Worm (Caenorhabditis elegans) whole organism, L4 larva: Measurements from ENCODE around the gene sax-2.
A peak's percentile ranks its signal among the peaks of the same experiment; 100 is the strongest.

Source experiments
- D1046.2 ChIP-seq: fragments of 200-800 bp; sonication (Bioruptor generic); IDR thresholded peaks from 2 replicates; pipeline ENCODE4 v1.3.6; 2022; ENCODE audit warnings: missing genetic modification characterization, missing compliant biosample characterization
- T20F7.1 ChIP-seq: fragments of 200-800 bp; sonication (Bioruptor generic); optimal IDR thresholded peaks from 2 replicates; lab custom pipeline; 2018; ENCODE audit warnings: mild to moderate bottlenecking, missing genetic modification characterization, missing compliant biosample characterization
- T26A8.4 ChIP-seq: fragments of 200-800 bp; sonication (Bioruptor generic); IDR thresholded peaks from 2 replicates; pipeline ENCODE4 v1.3.6; 2022; ENCODE audit warnings: missing genetic modification characterization, missing compliant biosample characterization
- Y75B8A.6 ChIP-seq: fragments of 200-800 bp; sonication (Bioruptor generic); IDR thresholded peaks from 2 replicates; pipeline ENCODE4 v1.3.6; 2022; ENCODE audit warnings: missing genetic modification reagents, missing genetic modification characterization, missing compliant biosample characterization
- aha-1 ChIP-seq: fragments of 150-350 bp; peaks from one replicate; lab custom pipeline; 2014; ENCODE audit warnings: missing biosample characterization, missing genetic modification characterization
- arid-1 ChIP-seq: fragments of 200-800 bp; sonication (Bioruptor generic); conservative IDR thresholded peaks from 2 replicates; pipeline ENCODE4 v1.3.6; 2022; ENCODE audit warnings: missing genetic modification reagents, missing genetic modification characterization, missing compliant biosample characterization
- ceh-28 ChIP-seq: fragments of 150-350 bp; optimal IDR thresholded peaks from 2 replicates; lab custom pipeline; 2014; ENCODE audit warnings: missing biosample characterization, missing genetic modification reagents, missing genetic modification characterization
- ceh-82 ChIP-seq: sonication (generic microtip); optimal IDR thresholded peaks from 2 replicates; lab custom pipeline; 2017; ENCODE audit warnings: missing biosample characterization, missing genetic modification characterization
- dmd-9 ChIP-seq: fragments of 200-800 bp; sonication (Bioruptor generic); IDR thresholded peaks from 2 replicates; pipeline ENCODE4 v1.3.6; 2022; ENCODE audit warnings: missing genetic modification reagents, missing genetic modification characterization, missing compliant biosample characterization
- duxl-1 ChIP-seq: sonication (generic microtip); optimal IDR thresholded peaks from 2 replicates; lab custom pipeline; 2016; ENCODE audit warnings: mild to moderate bottlenecking, missing genetic modification characterization, moderate library complexity, missing compliant biosample characterization; ENCODE audit not compliant: poor library complexity
- gei-8 ChIP-seq: fragments of 200-800 bp; sonication (Bioruptor generic); optimal IDR thresholded peaks from 2 replicates; lab custom pipeline; 2018; ENCODE audit warnings: mild to moderate bottlenecking, missing genetic modification characterization, missing compliant biosample characterization
- hlh-30 ChIP-seq: sonication (generic microtip); optimal IDR thresholded peaks from 2 replicates; lab custom pipeline; 2017; ENCODE audit warnings: antibody characterized with exemption, mild to moderate bottlenecking, missing genetic modification characterization, missing compliant biosample characterization; ENCODE audit not compliant: insufficient read depth
- lin-1 ChIP-seq: fragments of 200-800 bp; sonication (Bioruptor generic); IDR thresholded peaks from 2 replicates; pipeline ENCODE4 v1.3.6; 2022; ENCODE audit warnings: missing genetic modification reagents, missing genetic modification characterization, missing compliant biosample characterization
- lin-15B ChIP-seq: fragments of 150-350 bp; sonication (generic microtip); optimal IDR thresholded peaks from 3 replicates; lab custom pipeline; 2014; ENCODE audit warnings: missing biosample characterization, missing genetic modification characterization
- lin-29 ChIP-seq: fragments of 200-800 bp; sonication (Bioruptor generic); IDR thresholded peaks from 2 replicates; pipeline ENCODE4 v1.3.6; 2022; ENCODE audit warnings: missing genetic modification reagents, missing genetic modification characterization, missing compliant biosample characterization
- lin-38 ChIP-seq: fragments of 200-800 bp; sonication (Bioruptor generic); IDR thresholded peaks from 2 replicates; pipeline ENCODE4 v1.3.6; 2022; ENCODE audit warnings: missing genetic modification reagents, missing genetic modification characterization, missing compliant biosample characterization
- lsy-2 ChIP-seq, 2 experiments: fragments of 150-350 bp in 1 of 2; sonication (generic microtip) in 1 of 2; optimal IDR thresholded peaks; 2 replicates each; lab custom pipeline; 2014 to 2017; ENCODE audit warnings: missing biosample characterization in 2 of 2, missing genetic modification characterization in 2 of 2
- nhr-102 ChIP-seq: sonication (generic microtip); optimal IDR thresholded peaks from 2 replicates; lab custom pipeline; 2016; ENCODE audit warnings: mild to moderate bottlenecking, missing genetic modification characterization, moderate library complexity, missing compliant biosample characterization
- nhr-28 ChIP-seq: fragments of 150-350 bp; optimal IDR thresholded peaks from 2 replicates; lab custom pipeline; 2014; ENCODE audit warnings: missing biosample characterization, missing genetic modification characterization
- nhr-41 ChIP-seq: fragments of 200-800 bp; sonication (Bioruptor generic); IDR thresholded peaks from 2 replicates; pipeline ENCODE4 v1.3.6; 2022; ENCODE audit warnings: missing genetic modification reagents, missing genetic modification characterization, missing compliant biosample characterization
- nhr-48 ChIP-seq: sonication (generic microtip); optimal IDR thresholded peaks from 2 replicates; lab custom pipeline; 2016; ENCODE audit warnings: mild to moderate bottlenecking, missing genetic modification characterization, missing compliant biosample characterization
- rbr-2 ChIP-seq: sonication (generic microtip); optimal IDR thresholded peaks from 2 replicates; lab custom pipeline; 2016; ENCODE audit warnings: missing genotype, missing genetic modification characterization, missing compliant biosample characterization
- set-16 ChIP-seq: fragments of 200-800 bp; sonication (Bioruptor generic); IDR thresholded peaks from 2 replicates; pipeline ENCODE4 v1.3.6; 2022; ENCODE audit warnings: missing genetic modification reagents, missing genetic modification characterization, missing compliant biosample characterization
- snpc-4 ChIP-seq: fragments of 150-350 bp; optimal IDR thresholded peaks from 2 replicates; lab custom pipeline; 2014; ENCODE audit warnings: missing biosample characterization, missing genetic modification characterization
- spr-3 ChIP-seq: fragments of 200-800 bp; sonication (Bioruptor generic); optimal IDR thresholded peaks from 2 replicates; lab custom pipeline; 2018; ENCODE audit warnings: mild to moderate bottlenecking, missing genetic modification characterization, missing compliant biosample characterization
- tag-97 ChIP-seq: fragments of 200-800 bp; sonication (Bioruptor generic); IDR thresholded peaks from 2 replicates; pipeline ENCODE4 v1.3.6; 2022; ENCODE audit warnings: missing genetic modification characterization, missing compliant biosample characterization
- unc-62 ChIP-seq, 3 experiments: fragments of 150-350 bp in 1 of 3; sonication (generic microtip); optimal IDR thresholded peaks in 2 of 3; peaks in 1 of 3; 1 replicate in 1 of 3; 2 replicates in 2 of 3; lab custom pipeline; 2014 to 2017; ENCODE audit warnings: missing biosample characterization in 3 of 3, missing genetic modification characterization in 3 of 3, missing genetic modification reagents in 3 of 3, missing genotype in 1 of 3
- zfp-3 ChIP-seq: fragments of 200-800 bp; sonication (Bioruptor generic); conservative IDR thresholded peaks from 2 replicates; pipeline ENCODE4 v1.3.6; 2022; ENCODE audit warnings: missing genetic modification reagents, missing genetic modification characterization, missing compliant biosample characterization
- ztf-7 ChIP-seq: fragments of 150-350 bp; optimal IDR thresholded peaks from 2 replicates; lab custom pipeline; 2014; ENCODE audit warnings: missing biosample characterization, missing genetic modification characterization

The sax-2 gene

ce11 chrIII:5119063-5119462 lies 9.6 kb downstream of the sax-2 start:
- TF ChIP-seq ztf-7, result no peak
- TF ChIP-seq dmd-9 (GFP tag; lab: Robert Waterston, UW), result no peak
- no peak for TF ChIP-seq D1046.2 (GFP tag; lab: Robert Waterston, UW)
- no peak for TF ChIP-seq arid-1 (GFP tag; lab: Robert Waterston, UW)
- no peak for TF ChIP-seq T20F7.1 (GFP tag; lab: Kevin White, UChicago)
- TF ChIP-seq rbr-2 (tag; lab: Kevin White, UChicago), result no peak
- TF ChIP-seq gei-8 (GFP tag; lab: Kevin White, UChicago), result no peak
- no peak for TF ChIP-seq lin-29 (GFP tag; lab: Robert Waterston, UW)
- TF ChIP-seq nhr-41 (GFP tag; lab: Robert Waterston, UW), result no peak
- no peak for TF ChIP-seq lin-38
- no peak for TF ChIP-seq ceh-28 (tag; lab: Kevin White, UChicago)
- TF ChIP-seq hlh-30 (tag; lab: Kevin White, UChicago), result no peak

ce11 chrIII:5120593-5120992 lies 11.1 kb downstream of the sax-2 start:
- TF ChIP-seq aha-1 (tag; lab: Kevin White, UChicago), result peak; percentile 74
- TF ChIP-seq nhr-28 (tag; lab: Kevin White, UChicago), result no peak
- TF ChIP-seq T26A8.4 (GFP tag; lab: Robert Waterston, UW), result no peak
- TF ChIP-seq gei-8 (GFP tag; lab: Kevin White, UChicago), result no peak
- TF ChIP-seq Y75B8A.6 (GFP tag; lab: Robert Waterston, UW), result no peak

- TF ChIP-seq zfp-3, result no peak
- no peak for TF ChIP-seq lin-1
- peak in 1 of 2 experiments; percentile 61 for TF ChIP-seq unc-62 (GFP tag; optimal IDR thresholded peaks at IDR 0.05 in 1 of 2; lab: Kevin White, UChicago)
- no peak for TF ChIP-seq unc-62 (tag; optimal IDR thresholded peaks at IDR 0.05; lab: Kevin White, UChicago)
- no peak for TF ChIP-seq Y75B8A.6 (GFP tag; lab: Robert Waterston, UW)
- TF ChIP-seq snpc-4 (tag; lab: Kevin White, UChicago), result no peak
Observed at ce11 chrIII:5124385-5124784, 14.9 kb downstream of the sax-2 start.

- no peak for TF ChIP-seq hlh-30 (tag; lab: Kevin White, UChicago)
- no peak for TF ChIP-seq lin-29 (GFP tag; lab: Robert Waterston, UW)
- no peak for TF ChIP-seq duxl-1 (tag; lab: Kevin White, UChicago)
Observed at ce11 chrIII:5125759-5126158, 16.3 kb downstream of the sax-2 start.

ce11 chrIII:5126988-5127387 lies 17.5 kb downstream of the sax-2 start:
- TF ChIP-seq set-16 (GFP tag; lab: Robert Waterston, UW) (peak; percentile 13; the same call in 1 of the 2 replicates), tag-97 (GFP tag; lab: Robert Waterston, UW) (no peak)

- TF ChIP-seq unc-62 (GFP tag; optimal IDR thresholded peaks at IDR 0.05 in 1 of 2; lab: Kevin White, UChicago) (peak in 1 of 2 experiments; percentile 35), unc-62 (tag; optimal IDR thresholded peaks at IDR 0.05; lab: Kevin White, UChicago) (no peak), nhr-102 (tag; lab: Kevin White, UChicago) (no peak), lsy-2 (tag; optimal IDR thresholded peaks at IDR 0.05; lab: Kevin White, UChicago) (no peak), spr-3 (GFP tag; lab: Kevin White, UChicago) (no peak), set-16 (GFP tag; lab: Robert Waterston, UW) (0 out of 2 replicates have a peak, but pooled peaks have one; percentile 8), nhr-48 (tag; lab: Kevin White, UChicago) (no peak), ceh-82 (tag; lab: Kevin White, UChicago) (no peak), aha-1 (tag; lab: Kevin White, UChicago) (no peak), lin-1 (no peak), lin-15B (no peak)
- TF ChIP-seq, all 104 proteins: peak for 2
Observed at ce11 chrIII:5129261-5129660, 19.8 kb downstream of the sax-2 start.
